Fruit fly (Drosophila melanogaster) whole organism, adult: ENCODE measurements around the gene CG10793.
A peak's percentile ranks its signal among the peaks of the same experiment; 100 is the strongest.

Source experiments
- CG11617 ChIP-seq: fragments of 200-800 bp; sonication (Bioruptor generic); optimal IDR thresholded peaks from 2 replicates; lab custom pipeline; 2017; ENCODE audit warnings: mild to moderate bottlenecking, missing biosample characterization, missing genetic modification reagents, missing genetic modification characterization
- CG12768 ChIP-seq: fragments of 200-800 bp; sonication (Bioruptor generic); optimal IDR thresholded peaks from 2 replicates; lab custom pipeline; 2017; ENCODE audit warnings: missing biosample characterization, missing genetic modification characterization, mild to moderate bottlenecking, moderate library complexity, missing genetic modification reagents
- CG14711 ChIP-seq: fragments of 200-800 bp; sonication (Bioruptor generic); optimal IDR thresholded peaks from 2 replicates; lab custom pipeline; 2018; ENCODE audit warnings: missing biosample characterization, mild to moderate bottlenecking, missing genetic modification characterization, moderate library complexity
- CG1620 ChIP-seq: fragments of 200-800 bp; sonication (Bioruptor generic); optimal IDR thresholded peaks from 2 replicates; lab custom pipeline; 2016; ENCODE audit warnings: missing biosample characterization, missing genetic modification characterization
- CG33017 ChIP-seq: fragments of 200-800 bp; sonication (Bioruptor generic); optimal IDR thresholded peaks from 2 replicates; lab custom pipeline; 2018; ENCODE audit warnings: missing biosample characterization, mild to moderate bottlenecking, missing genetic modification characterization, moderate library complexity
- CG5204 ChIP-seq: fragments of 200-800 bp; sonication (Bioruptor generic); optimal IDR thresholded peaks from 2 replicates; lab custom pipeline; 2016; ENCODE audit warnings: missing biosample characterization, missing genetic modification characterization
- CG7045 ChIP-seq: fragments of 200-800 bp; sonication (Bioruptor generic); optimal IDR thresholded peaks from 2 replicates; lab custom pipeline; 2017; ENCODE audit warnings: missing biosample characterization, mild to moderate bottlenecking, missing genetic modification characterization
- CG7101 ChIP-seq: fragments of 200-800 bp; sonication (Bioruptor generic); optimal IDR thresholded peaks from 2 replicates; lab custom pipeline; 2018; ENCODE audit warnings: missing biosample characterization, mild to moderate bottlenecking, missing genetic modification characterization, moderate library complexity
- Clk ChIP-seq: fragments of 200-800 bp; sonication (Bioruptor generic); optimal IDR thresholded peaks from 2 replicates; lab custom pipeline; 2017; ENCODE audit warnings: missing biosample characterization, missing genetic modification characterization
- Crg-1 ChIP-seq: fragments of 200-800 bp; sonication (Bioruptor generic); optimal IDR thresholded peaks from 2 replicates; lab custom pipeline; 2016; ENCODE audit warnings: missing biosample characterization, missing genetic modification characterization
- Hr96 ChIP-seq: fragments of 200-800 bp; sonication (Bioruptor generic); optimal IDR thresholded peaks from 2 replicates; lab custom pipeline; 2016; ENCODE audit warnings: missing biosample characterization, missing genetic modification characterization
- Mnt ChIP-seq: fragments of 200-800 bp; sonication (Bioruptor generic); optimal IDR thresholded peaks from 2 replicates; lab custom pipeline; 2016; ENCODE audit warnings: missing biosample characterization, mild to moderate bottlenecking, missing genetic modification characterization
- bab1 ChIP-seq: fragments of 200-800 bp; sonication (Bioruptor generic); optimal IDR thresholded peaks from 3 replicates; lab custom pipeline; 2019; ENCODE audit warnings: missing biosample characterization, mild to moderate bottlenecking, missing genetic modification characterization, moderate library complexity
- cic ChIP-seq: fragments of 200-800 bp; sonication (Bioruptor generic); optimal IDR thresholded peaks from 2 replicates; lab custom pipeline; 2017; ENCODE audit warnings: missing biosample characterization, mild to moderate bottlenecking, missing genetic modification characterization, moderate library complexity
- cnc ChIP-seq, 2 experiments: fragments of >200 bp; optimal IDR thresholded peaks; 2 replicates each; lab custom pipeline; 2017
- kay ChIP-seq: fragments of 200-800 bp; sonication (Bioruptor generic); peaks from one replicate; lab custom pipeline; 2016; ENCODE audit warnings: missing biosample characterization, missing genetic modification characterization, borderline replicate concordance
- ovo ChIP-seq: fragments of 200-800 bp; sonication (Bioruptor generic); optimal IDR thresholded peaks from 2 replicates; lab custom pipeline; 2016; ENCODE audit warnings: missing biosample characterization, missing genetic modification characterization
- pad ChIP-seq: fragments of 200-800 bp; sonication (Bioruptor generic); optimal IDR thresholded peaks from 3 replicates; lab custom pipeline; 2017; ENCODE audit warnings: missing biosample characterization, missing genetic modification characterization, mild to moderate bottlenecking, moderate library complexity, missing genetic modification reagents
- tj ChIP-seq: fragments of 200-800 bp; sonication (Bioruptor generic); optimal IDR thresholded peaks from 3 replicates; lab custom pipeline; 2017; ENCODE audit warnings: missing biosample characterization, mild to moderate bottlenecking, missing genetic modification characterization, moderate library complexity
- toe ChIP-seq: fragments of 200-800 bp; sonication (Bioruptor generic); optimal IDR thresholded peaks from 2 replicates; lab custom pipeline; 2016; ENCODE audit warnings: missing biosample characterization, missing genetic modification characterization

The CG10793 gene

DNA sequence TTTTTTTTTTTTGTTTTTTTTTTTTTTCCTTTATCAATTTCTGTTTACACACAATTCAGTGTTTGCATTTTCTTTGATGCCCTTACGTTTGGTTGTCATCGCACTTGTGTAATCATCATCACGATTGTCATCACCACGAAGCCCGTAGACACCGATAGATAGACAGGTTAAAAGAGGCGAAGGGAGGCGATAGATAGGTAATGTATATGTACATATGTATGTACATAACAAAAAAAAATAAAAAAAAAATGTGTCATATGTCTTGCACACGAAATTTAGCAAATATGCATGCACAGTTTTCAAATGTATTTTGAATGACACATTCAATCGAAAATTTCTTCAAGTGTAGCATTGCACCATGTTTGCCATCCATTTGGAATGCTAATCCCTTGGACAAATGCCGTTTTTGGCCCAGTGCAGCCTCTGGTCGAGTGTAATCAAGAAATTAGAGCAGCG, 41.5 kb upstream of the CG10793 start:
- peak; percentile 27 for TF ChIP-seq CG7101 (tag; lab: Kevin White, UChicago)
- no peak for TF ChIP-seq toe (GFP tag; lab: Kevin White, UChicago)
- TF ChIP-seq CG33017: no peak
- no peak for TF ChIP-seq Hr96 (GFP tag; lab: Kevin White, UChicago)
- TF ChIP-seq CG7045 (GFP tag; lab: Kevin White, UChicago): no peak
- TF ChIP-seq Mnt (GFP tag; lab: Kevin White, UChicago): peak; percentile 13
- no peak for TF ChIP-seq Crg-1 (GFP tag; lab: Kevin White, UChicago)
- no peak for TF ChIP-seq CG12768 (GFP tag; lab: Kevin White, UChicago)
- TF ChIP-seq kay: peak; percentile 45
- TF ChIP-seq cic (GFP tag; lab: Kevin White, UChicago): no peak
- TF ChIP-seq CG11617: peak; percentile 1
- no peak for TF ChIP-seq pad (GFP tag; lab: Kevin White, UChicago)
- peak; percentile 27 for TF ChIP-seq ovo (GFP tag; lab: Kevin White, UChicago)
- TF ChIP-seq CG5204: no peak
- no peak for TF ChIP-seq Clk (GFP tag; lab: Kevin White, UChicago)
- no peak for TF ChIP-seq CG14711 (tag; lab: Kevin White, UChicago)
- TF ChIP-seq cnc (optimal IDR thresholded peaks at IDR 0.05; lab: Kevin White, UChicago): no peak
- no peak for TF ChIP-seq tj
- no peak for TF ChIP-seq CG1620 (GFP tag; lab: Kevin White, UChicago)
- TF ChIP-seq bab1 (GFP tag; lab: Kevin White, UChicago): no peak

DNA sequence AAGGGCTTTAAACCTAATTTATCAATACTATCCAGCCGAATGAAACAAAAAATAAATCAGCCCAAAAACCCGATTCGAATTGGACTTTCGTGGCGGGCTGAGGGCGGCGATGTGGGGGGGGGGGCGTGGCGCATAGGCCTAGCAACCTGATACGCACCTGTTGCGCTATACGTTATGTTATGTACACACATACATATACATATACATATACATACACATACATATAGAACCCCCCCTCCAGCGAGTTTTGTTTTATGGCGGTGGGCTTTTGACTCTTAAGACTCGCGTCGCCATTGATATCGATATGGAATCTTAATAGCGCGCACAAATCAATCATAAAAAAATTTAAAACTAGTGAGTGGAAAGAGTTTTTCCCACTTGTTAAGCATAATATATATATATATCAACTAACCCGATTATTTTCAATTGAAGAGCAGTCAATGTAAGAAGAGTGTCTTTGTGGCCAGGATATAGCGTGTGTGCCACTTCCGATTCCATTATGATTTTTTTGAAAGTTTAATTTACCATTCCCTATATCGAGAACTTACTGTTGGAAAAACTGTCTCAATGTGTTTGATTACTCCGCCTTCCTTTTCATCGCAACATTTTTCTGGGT, 40.8 kb upstream of the CG10793 start:
- no peak for TF ChIP-seq CG11617
- no peak for TF ChIP-seq CG7045 (GFP tag; lab: Kevin White, UChicago)
- no peak for TF ChIP-seq CG7101 (tag; lab: Kevin White, UChicago)
- TF ChIP-seq Crg-1 (GFP tag; lab: Kevin White, UChicago): no peak
- TF ChIP-seq tj: no peak
- no peak for TF ChIP-seq cnc (optimal IDR thresholded peaks at IDR 0.05; lab: Kevin White, UChicago)
- no peak for TF ChIP-seq toe (GFP tag; lab: Kevin White, UChicago)
- TF ChIP-seq CG12768 (GFP tag; lab: Kevin White, UChicago): no peak
- TF ChIP-seq bab1 (GFP tag; lab: Kevin White, UChicago): no peak
- no peak for TF ChIP-seq Hr96 (GFP tag; lab: Kevin White, UChicago)
- no peak for TF ChIP-seq CG1620 (GFP tag; lab: Kevin White, UChicago)
- no peak for TF ChIP-seq kay
- TF ChIP-seq CG5204: no peak
- no peak for TF ChIP-seq CG33017
- no peak for TF ChIP-seq pad (GFP tag; lab: Kevin White, UChicago)
- no peak for TF ChIP-seq Mnt (GFP tag; lab: Kevin White, UChicago)
- TF ChIP-seq CG14711 (tag; lab: Kevin White, UChicago): no peak
- TF ChIP-seq cic (GFP tag; lab: Kevin White, UChicago): no peak
- no peak for TF ChIP-seq ovo (GFP tag; lab: Kevin White, UChicago)

DNA sequence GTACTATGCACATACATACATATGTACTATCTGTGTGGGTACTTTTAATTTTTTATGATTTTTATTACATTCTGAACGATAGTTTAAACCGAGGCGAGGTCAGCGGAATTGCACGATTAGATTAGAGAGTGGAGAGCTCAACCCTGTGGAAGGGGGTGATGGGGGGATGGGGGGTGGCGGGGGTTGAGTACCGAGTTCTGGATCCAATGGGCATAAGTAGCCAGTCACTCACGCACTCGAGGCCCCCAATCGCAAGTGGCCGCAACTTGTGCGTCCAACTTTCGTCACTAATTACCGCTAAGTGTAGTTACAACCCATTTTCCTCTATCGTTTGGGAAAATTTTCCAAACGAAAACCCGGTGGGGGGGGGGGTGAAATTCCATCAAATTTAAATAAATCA, 40.1 kb upstream of the CG10793 start:
- no peak for TF ChIP-seq CG5204

DNA sequence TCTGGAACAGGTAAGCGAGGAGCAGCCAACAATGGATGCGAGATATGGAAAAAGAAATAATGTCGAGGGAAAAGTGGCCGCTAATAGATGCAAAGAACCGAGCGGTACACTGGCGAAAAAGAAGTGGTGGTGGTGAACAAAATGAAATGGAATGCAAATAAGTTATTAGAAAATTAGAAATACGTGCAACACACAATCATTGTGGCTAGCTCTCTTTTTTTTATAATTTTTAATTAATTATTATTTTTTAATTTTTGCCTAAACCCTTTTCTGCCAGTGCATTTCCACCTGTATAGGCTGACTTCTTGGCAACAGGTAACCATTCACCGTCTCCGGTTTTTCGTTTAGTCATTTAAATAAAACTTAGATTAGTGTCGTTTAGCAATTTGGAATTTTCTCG, 39.0 kb upstream of the CG10793 start:
- TF ChIP-seq CG12768 (GFP tag; lab: Kevin White, UChicago) (no peak), CG5204 (no peak), CG7101 (tag; lab: Kevin White, UChicago) (no peak), Hr96 (GFP tag; lab: Kevin White, UChicago) (no peak), ovo (GFP tag; lab: Kevin White, UChicago) (no peak), bab1 (GFP tag; lab: Kevin White, UChicago) (no peak), CG7045 (GFP tag; lab: Kevin White, UChicago) (no peak), toe (GFP tag; lab: Kevin White, UChicago) (no peak), CG11617 (no peak)

DNA sequence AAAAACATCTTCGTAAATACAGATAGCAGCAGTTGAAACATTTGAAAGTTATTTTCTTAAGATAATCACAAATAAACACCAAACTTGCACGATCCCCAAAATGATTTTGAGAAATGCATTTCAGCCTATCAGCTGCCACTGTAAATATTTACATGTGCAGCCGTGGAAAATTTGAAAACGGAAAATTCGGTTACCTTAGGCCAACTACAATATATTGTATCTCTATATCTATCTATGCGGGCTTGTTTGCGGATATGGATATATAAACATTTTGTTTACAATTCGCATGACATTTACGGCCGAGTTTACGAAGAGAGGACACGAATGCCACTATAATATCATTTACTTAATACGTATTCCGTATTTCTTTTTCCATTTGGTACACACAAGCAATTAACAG, 38.2 kb upstream of the CG10793 start:
- TF ChIP-seq CG5204: no peak
- TF ChIP-seq cnc (optimal IDR thresholded peaks at IDR 0.05; lab: Kevin White, UChicago): no peak
- no peak for TF ChIP-seq CG12768 (GFP tag; lab: Kevin White, UChicago)
- TF ChIP-seq CG14711 (tag; lab: Kevin White, UChicago): no peak
- TF ChIP-seq Crg-1 (GFP tag; lab: Kevin White, UChicago): no peak
- no peak for TF ChIP-seq CG7101 (tag; lab: Kevin White, UChicago)
- no peak for TF ChIP-seq CG11617
- no peak for TF ChIP-seq CG7045 (GFP tag; lab: Kevin White, UChicago)
- TF ChIP-seq bab1 (GFP tag; lab: Kevin White, UChicago): no peak
- no peak for TF ChIP-seq CG1620 (GFP tag; lab: Kevin White, UChicago)

DNA sequence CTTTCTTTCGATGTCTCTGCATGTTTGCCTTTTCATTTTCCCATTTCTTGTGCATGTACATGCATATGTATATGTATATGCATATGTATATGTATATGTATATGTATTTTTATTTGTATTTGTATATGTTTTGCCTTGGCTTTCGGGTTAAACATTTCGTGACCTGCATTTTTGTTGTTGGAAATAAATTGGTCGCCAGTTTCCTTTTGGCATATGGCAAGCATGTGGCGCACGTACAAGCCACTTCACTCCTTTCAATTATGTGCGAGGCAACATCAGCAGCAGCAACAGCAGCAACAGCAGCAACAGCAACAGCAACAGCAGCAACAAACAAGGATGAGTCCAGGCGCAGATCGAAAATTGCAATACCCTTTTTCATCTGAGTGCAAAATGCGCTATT, 35.4 kb upstream of the CG10793 start:
- TF ChIP-seq CG7045 (GFP tag; lab: Kevin White, UChicago) (no peak), CG7101 (tag; lab: Kevin White, UChicago) (no peak), cnc (optimal IDR thresholded peaks at IDR 0.05; lab: Kevin White, UChicago) (no peak), CG11617 (no peak), Crg-1 (GFP tag; lab: Kevin White, UChicago) (no peak), kay (no peak), cic (GFP tag; lab: Kevin White, UChicago) (no peak), CG12768 (GFP tag; lab: Kevin White, UChicago) (no peak), toe (GFP tag; lab: Kevin White, UChicago) (no peak), CG14711 (tag; lab: Kevin White, UChicago) (no peak), Clk (GFP tag; lab: Kevin White, UChicago) (no peak), CG5204 (no peak), Hr96 (GFP tag; lab: Kevin White, UChicago) (no peak), CG1620 (GFP tag; lab: Kevin White, UChicago) (no peak), tj (no peak), Mnt (GFP tag; lab: Kevin White, UChicago) (no peak), CG33017 (no peak), ovo (GFP tag; lab: Kevin White, UChicago) (no peak), pad (GFP tag; lab: Kevin White, UChicago) (no peak), bab1 (GFP tag; lab: Kevin White, UChicago) (no peak)
